Worm (Caenorhabditis elegans) whole organism, L1 larva: Measurements from ENCODE around the gene odd-1.

Source experiments
- alr-1 ChIP-seq: fragments of 200-800 bp; sonication (Bioruptor generic); optimal IDR thresholded peaks from 2 replicates; lab custom pipeline; 2018; ENCODE audit warnings: borderline replicate concordance, mild to moderate bottlenecking, missing genetic modification characterization, missing compliant biosample characterization
- ama-1 ChIP-seq: fragments of 150-350 bp; optimal IDR thresholded peaks from 2 replicates; lab custom pipeline; 2014
- ces-1 ChIP-seq: fragments of 150-350 bp; optimal IDR thresholded peaks from 2 replicates; lab custom pipeline; 2014; ENCODE audit warnings: missing biosample characterization, missing genetic modification reagents, missing genetic modification characterization
- dpl-1 ChIP-seq, 3 experiments: fragments of 150-350 bp in 2 of 3; sonication (generic microtip) in 1 of 3; optimal IDR thresholded peaks; 2 replicates each; lab custom pipeline; 2014 to 2017; ENCODE audit warnings: missing biosample characterization in 3 of 3, missing genetic modification characterization in 3 of 3, missing genetic modification reagents in 3 of 3
- efl-1 ChIP-seq, 4 experiments: fragments of 150-350 bp; optimal IDR thresholded peaks in 3 of 4; peaks in 1 of 4; 1 replicate in 1 of 4; 2 replicates in 3 of 4; lab custom pipeline; 2014; ENCODE audit warnings: missing biosample characterization in 2 of 4, missing genetic modification characterization in 2 of 4, missing genetic modification reagents in 2 of 4
- jun-1 ChIP-seq: fragments of 150-350 bp; optimal IDR thresholded peaks from 2 replicates; lab custom pipeline; 2014; ENCODE audit warnings: missing biosample characterization, missing genetic modification reagents, missing genetic modification characterization
- lin-13 ChIP-seq: fragments of 150-350 bp; optimal IDR thresholded peaks from 2 replicates; lab custom pipeline; 2014; ENCODE audit warnings: missing biosample characterization, missing genetic modification reagents, missing genetic modification characterization
- lin-39 ChIP-seq: fragments of 150-350 bp; optimal IDR thresholded peaks from 2 replicates; lab custom pipeline; 2014; ENCODE audit warnings: missing biosample characterization, missing genetic modification reagents, missing genetic modification characterization
- lsy-2 ChIP-seq, 2 experiments: fragments of 150-350 bp; optimal IDR thresholded peaks; 2 replicates each; lab custom pipeline; 2014; ENCODE audit warnings: missing biosample characterization in 2 of 2, missing genetic modification characterization in 2 of 2
- nhr-11 ChIP-seq: fragments of 150-350 bp; optimal IDR thresholded peaks from 2 replicates; lab custom pipeline; 2014; ENCODE audit warnings: missing biosample characterization, missing genetic modification characterization
- sptf-1 ChIP-seq: fragments of 150-350 bp; optimal IDR thresholded peaks from 2 replicates; lab custom pipeline; 2014; ENCODE audit warnings: missing biosample characterization, missing genetic modification characterization
- swsn-7 ChIP-seq: sonication (generic microtip); optimal IDR thresholded peaks from 2 replicates; lab custom pipeline; 2016; ENCODE audit warnings: missing genetic modification characterization, missing compliant biosample characterization
- zag-1 ChIP-seq: fragments of 150-350 bp; optimal IDR thresholded peaks from 2 replicates; lab custom pipeline; 2014; ENCODE audit warnings: missing biosample characterization, missing genetic modification characterization
- zip-4 ChIP-seq: fragments of 200-800 bp; sonication (Bioruptor generic); optimal IDR thresholded peaks from 2 replicates; lab custom pipeline; 2018; ENCODE audit warnings: mild to moderate bottlenecking, missing genetic modification characterization, moderate library complexity, missing compliant biosample characterization

DNA sequence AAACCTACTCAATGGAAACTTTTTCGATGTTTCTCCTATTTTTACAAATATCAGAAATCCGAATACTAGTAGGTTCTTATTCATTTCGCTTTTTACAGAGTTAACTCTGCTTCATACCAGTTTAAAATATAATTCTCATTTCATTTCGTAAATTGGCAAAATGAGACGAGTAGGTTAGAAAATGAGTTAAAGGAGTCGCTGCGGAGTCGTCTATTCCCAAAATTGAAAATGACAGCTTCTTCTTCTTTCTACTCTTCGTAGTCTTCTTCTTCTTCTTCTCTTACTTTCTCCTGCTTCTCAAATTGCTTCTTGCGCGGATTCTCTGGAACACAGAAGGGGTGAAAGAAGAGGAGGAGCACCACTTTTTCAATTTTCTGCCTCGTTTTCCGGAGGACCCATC is 36.6 kb downstream of the odd-1 start, which contains the start of gene glr-2:
- TF ChIP-seq lin-13 (no peak), jun-1 (tag; lab: Kevin White, UChicago) (no peak), lin-39 (tag; lab: Kevin White, UChicago) (no peak), zip-4 (GFP tag; lab: Kevin White, UChicago) (no peak), sptf-1 (tag; lab: Kevin White, UChicago) (no peak), zag-1 (tag; lab: Kevin White, UChicago) (no peak), lsy-2 (tag; optimal IDR thresholded peaks at IDR 0.05; lab: Kevin White, UChicago) (no peak), efl-1 (optimal IDR thresholded peaks at IDR 0.05; lab: Kevin White, UChicago) (no peak), efl-1 (GFP tag; optimal IDR thresholded peaks at IDR 0.05 in 1 of 2; lab: Kevin White, UChicago) (no peak), nhr-11 (tag; lab: Kevin White, UChicago) (no peak), ces-1 (GFP tag; lab: Kevin White, UChicago) (no peak), ama-1 (lab: Kevin White, UChicago) (no peak), swsn-7 (no peak), alr-1 (no peak), dpl-1 (GFP tag; optimal IDR thresholded peaks at IDR 0.05; lab: Kevin White, UChicago) (no peak)
